Worm (Caenorhabditis elegans): Measurements from ENCODE around the gene B0034.7.

DNA sequence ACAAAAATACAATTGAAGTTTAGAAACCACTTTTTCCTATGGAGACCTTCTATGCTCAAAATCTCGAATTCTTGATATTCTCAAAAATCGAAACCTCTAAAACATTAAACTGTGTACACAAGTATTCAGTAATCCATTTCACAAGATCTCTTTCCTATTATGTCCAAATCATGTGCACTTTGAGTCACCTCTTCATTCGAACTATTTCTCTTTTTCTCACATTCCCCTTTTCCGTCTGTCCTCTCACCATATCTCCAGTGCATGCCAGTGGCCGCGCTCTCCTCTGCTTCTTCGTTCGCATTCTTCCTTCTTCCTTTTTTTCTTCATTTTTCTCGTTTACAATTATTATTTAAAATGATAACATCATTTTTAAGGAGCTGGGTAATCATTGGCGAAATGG lies 18.8 kb upstream of the B0034.7 start, which contains the start of gene F28B12.1:
- no peak for TF ChIP-seq dao-5 (tag; optimal IDR thresholded peaks at IDR 0.05)
- TF ChIP-seq him-1 (tag; optimal IDR thresholded peaks at IDR 0.05) = peak; percentile 16
- no peak for TF ChIP-seq W03F9.2 (tag; optimal IDR thresholded peaks at IDR 0.05)
